Fruit fly (Drosophila melanogaster): ENCODE results near the gene Nnp-1.

- no peak for TF ChIP-seq Blimp-1 (GFP tag; optimal IDR thresholded peaks at IDR 0.05)
- TF ChIP-seq spab (GFP tag; optimal IDR thresholded peaks at IDR 0.05): no peak
- no peak for TF ChIP-seq CG6163 (GFP tag; IDR thresholded peaks at IDR 0.05)
- TF ChIP-seq Ets21C (GFP tag; optimal IDR thresholded peaks at IDR 0.05): no peak
- no peak for TF ChIP-seq Eip75B (GFP tag; optimal IDR thresholded peaks at IDR 0.05)
- TF ChIP-seq net (GFP tag; optimal IDR thresholded peaks at IDR 0.05): no peak
- no peak for TF ChIP-seq dsx (GFP tag; optimal IDR thresholded peaks at IDR 0.05; ENCODE audit: poor library complexity, severe bottlenecking)
- no peak for TF ChIP-seq CG6854 (GFP tag; optimal IDR thresholded peaks at IDR 0.05)
These were observed 11.2 kb downstream of the Nnp-1 start, which contains the start of gene CG9395 for dm6 chr2L:13354580-13355347.

All from whole organism, prepupa.